Worm (Caenorhabditis elegans): Measurements from ENCODE around the gene ztf-18.

DNA sequence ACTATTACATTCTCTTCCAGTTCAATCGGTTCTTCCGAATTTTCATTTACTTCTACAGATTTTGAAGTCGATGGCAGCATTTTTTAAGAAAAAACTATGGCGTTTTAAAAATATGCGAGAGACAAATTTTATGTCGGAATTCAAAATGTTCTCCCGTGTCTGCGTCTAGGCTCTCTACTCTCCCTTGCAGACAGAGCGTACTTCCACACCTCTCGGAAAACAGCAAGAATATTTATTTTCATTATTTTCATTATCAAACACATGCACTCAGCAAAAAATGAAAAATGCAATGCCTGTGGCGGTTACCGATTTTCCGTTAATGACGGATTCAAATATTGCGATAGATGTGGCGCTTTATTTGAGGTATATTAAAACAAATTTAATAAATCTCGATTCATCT is at the start of gene ztf-18, which contains the start of gene F23H11.2:
- no peak for TF ChIP-seq ceh-28 (tag; optimal IDR thresholded peaks at IDR 0.05)
- no peak for TF ChIP-seq lir-3 (tag; optimal IDR thresholded peaks at IDR 0.05)
- no peak for TF ChIP-seq ztf-11 (tag; optimal IDR thresholded peaks at IDR 0.05)
- TF ChIP-seq lsy-2 (tag; optimal IDR thresholded peaks at IDR 0.05) = no peak
- TF ChIP-seq daf-12 (tag; optimal IDR thresholded peaks at IDR 0.05) = no peak
- no peak for TF ChIP-seq Y5F2A.4 (GFP tag; optimal IDR thresholded peaks at IDR 0.05)
